Worm (Caenorhabditis elegans): Measurements from ENCODE around the gene ant-1.1.

ce11 chrIII:13458978-13459596 lies 3.9 kb upstream of the ant-1.1 start, which contains the start of gene tag-164:
- no peak for TF ChIP-seq M03D4.4 (tag; optimal IDR thresholded peaks at IDR 0.05)
- TF ChIP-seq nhr-76 (tag; optimal IDR thresholded peaks at IDR 0.05) = no peak
- no peak for TF ChIP-seq elt-3 (tag; optimal IDR thresholded peaks at IDR 0.05)
- TF ChIP-seq snpc-4 (tag; optimal IDR thresholded peaks at IDR 0.05) = no peak
- no peak for TF ChIP-seq lsy-2 (tag; optimal IDR thresholded peaks at IDR 0.05)
- no peak for TF ChIP-seq tbx-8 (GFP tag; optimal IDR thresholded peaks at IDR 0.05)
- TF ChIP-seq nhr-28 (tag; optimal IDR thresholded peaks at IDR 0.05) = no peak
- TF ChIP-seq ham-2 (GFP tag; optimal IDR thresholded peaks at IDR 0.05) = no peak
- no peak for TF ChIP-seq nhr-12 (tag; optimal IDR thresholded peaks at IDR 0.05)
- TF ChIP-seq pha-4 (tag; optimal IDR thresholded peaks at IDR 0.05) = no peak
- no peak for TF ChIP-seq cnd-1 (tag; optimal IDR thresholded peaks at IDR 0.05)
- no peak for TF ChIP-seq blmp-1 (tag; optimal IDR thresholded peaks at IDR 0.05)
- no peak for TF ChIP-seq mls-2 (tag; optimal IDR thresholded peaks at IDR 0.05)
- TF ChIP-seq ces-1 (GFP tag; optimal IDR thresholded peaks at IDR 0.05) = no peak
